Fruit fly (Drosophila melanogaster) whole organism, embryonic: ENCODE data around the gene upSET.

Experiments
- CG10274 ChIP-seq: fragments of 200-800 bp; sonication (Bioruptor generic); optimal IDR thresholded peaks from 3 replicates; lab custom pipeline; 2017; ENCODE audit warnings: missing biosample characterization, mild to moderate bottlenecking, missing genetic modification characterization
- CG10462 ChIP-seq: fragments of 200-800 bp; sonication (Bioruptor generic); optimal IDR thresholded peaks from 2 replicates; lab custom pipeline; 2016; ENCODE audit warnings: missing biosample characterization, missing genetic modification characterization
- CG11695 ChIP-seq: fragments of 200-800 bp; sonication (Bioruptor generic); IDR thresholded peaks from 3 replicates; pipeline ENCODE4 v1.3.6; 2022; ENCODE audit warnings: missing biosample characterization, missing genetic modification characterization
- CG12744 ChIP-seq: fragments of 200-800 bp; sonication (Bioruptor generic); optimal IDR thresholded peaks from 2 replicates; lab custom pipeline; 2016; ENCODE audit warnings: missing biosample characterization, missing genetic modification characterization
- CG14667 ChIP-seq: fragments of 200-800 bp; sonication (Bioruptor generic); IDR thresholded peaks from 2 replicates; pipeline ENCODE4 v1.3.6; 2022; ENCODE audit warnings: missing biosample characterization, missing genetic modification characterization
- CG15696 ChIP-seq: fragments of 200-800 bp; sonication (Bioruptor generic); optimal IDR thresholded peaks from 2 replicates; lab custom pipeline; 2019; ENCODE audit warnings: missing biosample characterization, mild to moderate bottlenecking, missing genetic modification characterization, moderate library complexity
- CG17802 ChIP-seq: fragments of 200-800 bp; sonication (Bioruptor generic); optimal IDR thresholded peaks from 2 replicates; lab custom pipeline; 2018; ENCODE audit warnings: missing biosample characterization, mild to moderate bottlenecking, missing genetic modification characterization, moderate library complexity
- CG30431 ChIP-seq: fragments of 200-800 bp; sonication (Bioruptor generic); optimal IDR thresholded peaks from 2 replicates; lab custom pipeline; 2017; ENCODE audit warnings: missing biosample characterization, missing genetic modification characterization
- CG4360 ChIP-seq: fragments of 200-800 bp; sonication (Bioruptor generic); IDR thresholded peaks from 2 replicates; pipeline ENCODE4 v1.3.6; 2022; ENCODE audit warnings: missing biosample characterization, missing genetic modification characterization
- CG6175 ChIP-seq: fragments of 200-800 bp; sonication (Bioruptor generic); IDR thresholded peaks from 3 replicates; pipeline ENCODE4 v1.3.6; 2022; ENCODE audit warnings: missing biosample characterization, missing genetic modification characterization
- CG6254 ChIP-seq: fragments of 200-800 bp; sonication (Bioruptor generic); optimal IDR thresholded peaks from 3 replicates; lab custom pipeline; 2017; ENCODE audit warnings: mild to moderate bottlenecking, missing biosample characterization, missing genetic modification reagents, missing genetic modification characterization
- Dfd ChIP-seq, 2 experiments: fragments of >200 bp; optimal IDR thresholded peaks; 2 replicates each; lab custom pipeline; 2017; ENCODE audit warnings: missing biosample characterization in 2 of 2, missing genetic modification characterization in 2 of 2
- Doc3 ChIP-seq: fragments of 200-800 bp; sonication (Bioruptor generic); IDR thresholded peaks from 3 replicates; pipeline ENCODE4 v1.3.6; 2022; ENCODE audit warnings: missing biosample characterization, missing genetic modification characterization; ENCODE audit not compliant: partially characterized antibody
- Dref ChIP-seq: fragments of 200-800 bp; sonication (Bioruptor generic); IDR thresholded peaks from 2 replicates; pipeline ENCODE4 v1.3.6; 2022; ENCODE audit warnings: missing biosample characterization, missing genetic modification characterization
- Drgx ChIP-seq: fragments of 200-800 bp; sonication (Bioruptor generic); IDR thresholded peaks from 2 replicates; pipeline ENCODE4 v1.3.6; 2022; ENCODE audit warnings: missing biosample characterization, missing genetic modification characterization
- E2f2 ChIP-seq: fragments of 200-800 bp; sonication (Bioruptor generic); IDR thresholded peaks from 2 replicates; pipeline ENCODE4 v1.3.6; 2022; ENCODE audit warnings: missing biosample characterization, missing genetic modification characterization
- Fer2 ChIP-seq: fragments of 200-800 bp; sonication (Bioruptor generic); optimal IDR thresholded peaks from 2 replicates; lab custom pipeline; 2018; ENCODE audit warnings: missing biosample characterization, mild to moderate bottlenecking, missing genetic modification characterization, moderate library complexity
- Hand ChIP-seq: fragments of 200-800 bp; sonication (Bioruptor generic); optimal IDR thresholded peaks from 2 replicates; lab custom pipeline; 2017; ENCODE audit warnings: mild to moderate bottlenecking, missing biosample characterization, missing genetic modification reagents, missing genetic modification characterization
- Med ChIP-seq: fragments of 200-800 bp; sonication (Bioruptor generic); peaks from one replicate; lab custom pipeline; 2016; ENCODE audit warnings: missing biosample characterization, missing genetic modification characterization, mild to moderate bottlenecking, inconsistent platforms, moderate library complexity
- NC2α ChIP-seq: fragments of 200-800 bp; sonication (Bioruptor generic); optimal IDR thresholded peaks from 2 replicates; lab custom pipeline; 2016; ENCODE audit warnings: missing biosample characterization, missing genetic modification characterization
- NC2β ChIP-seq: fragments of 200-800 bp; sonication (Bioruptor generic); optimal IDR thresholded peaks from 2 replicates; lab custom pipeline; 2016; ENCODE audit warnings: missing biosample characterization, missing genetic modification characterization
- Pdp1 ChIP-seq, 2 experiments: fragments of 200-800 bp; sonication (Bioruptor generic); optimal IDR thresholded peaks; 3 replicates each; lab custom pipeline; 2016; ENCODE audit warnings: missing biosample characterization in 2 of 2, missing genetic modification characterization in 2 of 2, mild to moderate bottlenecking in 1 of 2, moderate library complexity in 1 of 2
- Ssrp ChIP-seq: fragments of 200-800 bp; sonication (Bioruptor generic); optimal IDR thresholded peaks from 2 replicates; lab custom pipeline; 2018; ENCODE audit warnings: missing biosample characterization, mild to moderate bottlenecking, missing genetic modification characterization, moderate library complexity
- Xrp1 ChIP-seq: fragments of 200-800 bp; sonication (Bioruptor generic); IDR thresholded peaks from 2 replicates; pipeline ENCODE4 v1.3.6; 2022; ENCODE audit warnings: missing biosample characterization, missing genetic modification characterization
- ase ChIP-seq: fragments of 200-800 bp; sonication (Bioruptor generic); IDR thresholded peaks from 3 replicates; pipeline ENCODE4 v1.3.6; 2022; ENCODE audit warnings: missing biosample characterization, missing genetic modification characterization
- bigmax ChIP-seq: fragments of 200-800 bp; sonication (Bioruptor generic); optimal IDR thresholded peaks from 2 replicates; lab custom pipeline; 2018; ENCODE audit warnings: missing biosample characterization, mild to moderate bottlenecking, missing genetic modification characterization
- cg ChIP-seq: fragments of 200-800 bp; sonication (Bioruptor generic); optimal IDR thresholded peaks from 3 replicates; lab custom pipeline; 2019; ENCODE audit warnings: missing biosample characterization, mild to moderate bottlenecking, missing genetic modification characterization, moderate library complexity
- dmrt11E ChIP-seq: fragments of 200-800 bp; sonication (Bioruptor generic); optimal IDR thresholded peaks from 3 replicates; lab custom pipeline; 2018; ENCODE audit warnings: missing biosample characterization, mild to moderate bottlenecking, missing genetic modification characterization, moderate library complexity
- dmrt99B ChIP-seq: fragments of 200-800 bp; sonication (Bioruptor generic); optimal IDR thresholded peaks from 2 replicates; lab custom pipeline; 2018; ENCODE audit warnings: missing biosample characterization, mild to moderate bottlenecking, missing genetic modification characterization, moderate library complexity
- en ChIP-seq: fragments of 200-800 bp; sonication (Bioruptor generic); optimal IDR thresholded peaks from 2 replicates; lab custom pipeline; 2016; ENCODE audit warnings: missing biosample characterization, missing genetic modification characterization
- ewg ChIP-seq: fragments of 200-800 bp; sonication (Bioruptor generic); optimal IDR thresholded peaks from 3 replicates; lab custom pipeline; 2017; ENCODE audit warnings: mild to moderate bottlenecking, missing biosample characterization, missing genetic modification reagents, missing genetic modification characterization
- fd64A ChIP-seq: fragments of 200-800 bp; sonication (Bioruptor generic); optimal IDR thresholded peaks from 3 replicates; lab custom pipeline; 2018; ENCODE audit warnings: missing biosample characterization, mild to moderate bottlenecking, missing genetic modification characterization
- ftz-f1 ChIP-seq: fragments of 200-800 bp; sonication (Bioruptor generic); optimal IDR thresholded peaks from 2 replicates; lab custom pipeline; 2016; ENCODE audit warnings: missing biosample characterization, missing genetic modification characterization
- ham ChIP-seq: fragments of 200-800 bp; sonication (Bioruptor generic); IDR thresholded peaks from 2 replicates; pipeline ENCODE4 v1.3.6; 2022; ENCODE audit warnings: missing biosample characterization, missing genetic modification characterization
- lola ChIP-seq, 3 experiments: fragments of >200 bp in 2 of 3; fragments of 200-800 bp in 1 of 3; sonication (Bioruptor generic) in 1 of 3; optimal IDR thresholded peaks; 2 replicates each; lab custom pipeline; 2017 to 2019; ENCODE audit warnings: missing biosample characterization in 3 of 3, missing genetic modification characterization in 3 of 3, mild to moderate bottlenecking in 1 of 3, moderate library complexity in 1 of 3
- nerfin-1 ChIP-seq: fragments of 200-800 bp; sonication (Bioruptor generic); optimal IDR thresholded peaks from 3 replicates; lab custom pipeline; 2019; ENCODE audit warnings: missing biosample characterization, mild to moderate bottlenecking, missing genetic modification characterization, moderate library complexity
- peb ChIP-seq: fragments of 200-800 bp; sonication (Bioruptor generic); IDR thresholded peaks from 2 replicates; pipeline ENCODE4 v1.3.6; 2022; ENCODE audit warnings: missing biosample characterization, missing genetic modification characterization
- pho ChIP-seq: fragments of 200-800 bp; sonication (Bioruptor generic); optimal IDR thresholded peaks from 2 replicates; lab custom pipeline; 2016; ENCODE audit warnings: missing biosample characterization, missing genetic modification characterization
- rib ChIP-seq: fragments of 200-800 bp; sonication (Bioruptor generic); IDR thresholded peaks from 2 replicates; pipeline ENCODE4 v1.3.6; 2022; ENCODE audit warnings: missing biosample characterization, missing genetic modification characterization
- sob ChIP-seq: fragments of 200-800 bp; sonication (Bioruptor generic); IDR thresholded peaks from 2 replicates; pipeline ENCODE4 v1.3.6; 2022; ENCODE audit warnings: missing biosample characterization, missing genetic modification characterization
- sr ChIP-seq: fragments of 200-800 bp; sonication (Bioruptor generic); IDR thresholded peaks from 3 replicates; pipeline ENCODE4 v1.3.6; 2022; ENCODE audit warnings: missing biosample characterization, missing genetic modification characterization
- wdn ChIP-seq: fragments of 200-800 bp; sonication (Bioruptor generic); IDR thresholded peaks from 2 replicates; pipeline ENCODE4 v1.3.6; 2022; ENCODE audit warnings: missing biosample characterization, missing genetic modification characterization
- zen2 ChIP-seq: fragments of 200-800 bp; sonication (Bioruptor generic); IDR thresholded peaks from 3 replicates; pipeline ENCODE4 v1.3.6; 2022; ENCODE audit warnings: missing biosample characterization, missing genetic modification characterization; ENCODE audit not compliant: partially characterized antibody
- zfh1 ChIP-seq: fragments of 200-800 bp; sonication (Bioruptor generic); IDR thresholded peaks from 3 replicates; pipeline ENCODE4 v1.3.6; 2022; ENCODE audit warnings: missing biosample characterization, missing genetic modification characterization

Gene upSET

DNA sequence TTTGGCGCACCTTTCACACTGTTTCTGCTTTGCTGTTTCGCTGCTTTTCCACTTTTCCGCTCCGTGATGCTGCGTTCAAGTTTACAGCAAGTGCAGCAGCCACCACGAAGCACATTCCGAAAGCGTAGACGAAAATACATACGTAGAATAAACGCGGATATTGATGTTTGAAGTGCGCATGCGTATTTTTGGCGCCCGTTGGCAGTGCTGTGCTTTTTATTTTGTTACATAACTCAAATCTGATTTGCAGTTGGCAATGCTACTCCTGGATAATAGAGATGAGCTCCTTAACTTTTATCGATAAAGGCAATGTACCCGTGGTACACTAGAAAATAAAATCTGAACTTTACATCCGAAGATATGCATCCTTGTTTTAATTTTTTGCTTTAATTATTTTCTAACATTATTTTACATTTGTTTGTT lies 4.8 kb downstream of the upSET start (continued):
- TF ChIP-seq E2f2 (peak; percentile 31; the same call in 1 of the 2 replicates), Ssrp (tag; lab: Kevin White, UChicago) (no peak), Pdp1 (GFP tag; optimal IDR thresholded peaks at IDR 0.05; lab: Kevin White, UChicago) (peak in 1 of 2 experiments; percentile 100), CG6254 (GFP tag; lab: Kevin White, UChicago) (no peak), CG11695 (GFP tag; lab: Robert Waterston, UW) (peak; percentile 39; the same call in 1 of the 3 replicates), Dref (GFP tag; lab: Robert Waterston, UW) (peak; percentile 55), cg (GFP tag; lab: Kevin White, UChicago) (peak; percentile 61), wdn (GFP tag; lab: Robert Waterston, UW) (no peak), zfh1 (GFP tag; lab: Robert Waterston, UW) (0 out of 3 replicates have a peak, but pooled peaks have one; percentile 25), pho (GFP tag; lab: Kevin White, UChicago) (peak; percentile 9), CG6175 (no peak)

DNA sequence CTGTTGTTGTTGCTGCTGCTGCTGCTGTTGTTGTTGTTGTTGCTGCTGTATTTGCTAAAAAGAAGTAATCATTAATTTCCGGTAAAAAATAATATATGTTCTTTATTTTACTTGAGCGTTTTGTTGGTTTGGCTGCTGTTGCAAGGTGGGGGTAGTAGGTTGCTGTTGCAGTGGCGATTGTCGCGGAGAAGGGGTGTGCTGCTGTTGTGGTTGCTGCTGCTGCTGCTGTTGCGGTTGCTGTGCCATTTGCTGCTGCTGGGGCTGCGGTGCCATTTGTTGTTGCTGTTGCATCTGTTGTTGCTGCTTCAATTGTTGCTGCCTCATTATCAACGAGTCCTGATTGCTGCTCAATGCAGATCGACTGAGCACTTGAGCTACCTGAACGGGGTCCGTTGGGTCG lies 23.8 kb downstream of the upSET start:
- TF ChIP-seq CG4360 (GFP tag; lab: Robert Waterston, UW) (peak; percentile 37; the same call in 1 of the 2 replicates), en (GFP tag; lab: Kevin White, UChicago) (no peak), ham (GFP tag; lab: Robert Waterston, UW) (no peak), dmrt99B (tag; lab: Kevin White, UChicago) (no peak), CG15696 (tag; lab: Kevin White, UChicago) (no peak), Dfd (GFP tag; optimal IDR thresholded peaks at IDR 0.05; lab: Kevin White, UChicago) (peak in 1 of 2 experiments; percentile 77), peb (GFP tag; lab: Robert Waterston, UW) (no peak), zen2 (no peak), pho (GFP tag; lab: Kevin White, UChicago) (no peak), ewg (no peak)

DNA sequence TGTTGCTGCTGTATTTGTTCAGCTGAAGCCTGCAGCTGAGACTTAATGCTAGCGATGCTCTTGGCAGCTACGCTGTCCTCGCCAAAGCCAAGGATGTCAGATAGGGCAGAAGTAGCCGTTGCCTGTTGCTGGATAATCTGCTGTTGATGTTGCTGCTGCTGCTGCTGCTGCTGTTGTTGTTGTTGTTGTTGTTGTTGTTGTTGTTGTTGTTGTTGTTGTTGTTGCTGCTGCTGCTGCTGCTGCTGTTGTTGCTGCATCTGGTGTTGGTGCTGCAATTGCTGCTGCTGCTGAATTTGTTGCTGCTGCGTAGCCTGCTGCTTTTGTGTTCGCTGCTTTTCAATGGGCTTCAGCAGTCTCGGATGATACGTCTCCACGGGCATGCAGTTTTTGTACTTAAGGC lies 25.6 kb downstream of the upSET start:
- TF ChIP-seq CG10274 (no peak), dmrt11E (tag; lab: Kevin White, UChicago) (no peak), NC2β (no peak), CG4360 (GFP tag; lab: Robert Waterston, UW) (peak; percentile 64), Hand (GFP tag; lab: Kevin White, UChicago) (no peak), Dfd (GFP tag; optimal IDR thresholded peaks at IDR 0.05; lab: Kevin White, UChicago) (peak in 1 of 2 experiments; percentile 44), CG30431 (GFP tag; lab: Kevin White, UChicago) (no peak), CG17802 (tag; lab: Kevin White, UChicago) (no peak), rib (GFP tag; lab: Robert Waterston, UW) (no peak), Med (no peak), Xrp1 (no peak)
- TF ChIP-seq, all 482 proteins: peak for 2

DNA sequence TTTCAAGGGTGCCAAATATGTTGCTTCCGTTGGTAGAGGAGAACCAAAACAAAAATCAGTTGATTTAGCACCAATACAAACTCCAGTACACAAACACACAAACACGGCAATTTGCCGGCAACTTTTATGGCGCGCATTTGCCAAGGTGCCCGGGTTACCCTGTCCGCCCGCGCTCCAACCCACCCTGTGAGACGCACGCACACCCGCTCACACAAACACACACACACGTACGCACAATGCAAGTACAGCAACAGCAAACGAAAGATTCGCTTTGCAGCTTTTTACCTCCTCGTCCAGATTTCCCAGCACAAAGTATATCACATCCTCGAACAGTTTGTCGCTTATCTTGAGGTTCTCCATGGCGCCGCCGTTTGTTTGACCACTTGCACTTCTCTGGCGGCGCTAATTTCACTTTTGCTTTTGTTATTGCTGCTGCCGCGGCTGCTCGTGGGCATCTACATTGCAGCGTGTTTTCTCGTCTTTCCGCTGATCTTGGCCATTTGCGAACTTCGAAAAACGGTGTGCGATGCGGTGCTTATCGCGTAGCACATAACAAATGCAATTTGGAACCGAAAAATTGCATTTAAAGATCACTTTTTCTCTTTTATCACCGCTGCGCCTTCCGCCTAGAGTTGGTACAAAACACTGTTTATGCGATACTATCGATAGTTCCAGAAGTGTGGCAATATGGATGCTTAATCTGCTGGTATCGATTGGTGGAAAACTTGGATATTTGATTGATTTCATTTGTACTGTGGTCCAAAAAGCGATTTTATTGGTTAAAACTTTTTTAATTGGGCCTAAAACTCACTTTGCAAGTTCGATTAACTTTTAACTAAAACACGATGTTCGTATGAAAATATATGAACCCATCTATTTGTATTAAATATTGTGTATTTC lies 26.8 kb downstream of the upSET start, which contains the start of gene Ptip:
Gene Ptip (minus strand): TSS at position 637 of the 900 bp plus-strand sequence.
- TF ChIP-seq sr (GFP tag; lab: Robert Waterston, UW) (peak; percentile 62; the same call in 2 of the 3 replicates), fd64A (GFP tag; lab: Kevin White, UChicago) (peak; percentile 73), NC2α (GFP tag; lab: Kevin White, UChicago) (no peak), Drgx (GFP tag; lab: Robert Waterston, UW) (peak; percentile 38; the same call in 1 of the 2 replicates), Fer2 (tag; lab: Kevin White, UChicago) (no peak), ftz-f1 (GFP tag; lab: Kevin White, UChicago) (peak; percentile 13), CG10462 (GFP tag; lab: Kevin White, UChicago) (no peak), CG12744 (GFP tag; lab: Kevin White, UChicago) (no peak), ase (GFP tag; lab: Robert Waterston, UW) (0 out of 3 replicates have a peak, but pooled peaks have one; percentile 9), CG14667 (GFP tag; lab: Robert Waterston, UW) (no peak), lola (GFP tag; optimal IDR thresholded peaks at IDR 0.05; lab: Kevin White, UChicago) (peak in 1 of 3 experiments; percentile 5), Doc3 (GFP tag; lab: Robert Waterston, UW) (peak; percentile 87), nerfin-1 (tag; lab: Kevin White, UChicago) (peak; percentile 33), bigmax (GFP tag; lab: Kevin White, UChicago) (peak; percentile 50), sob (GFP tag; lab: Robert Waterston, UW) (peak; percentile 31; the same call in 1 of the 2 replicates)
